Fruit fly (Drosophila melanogaster): Measurements from ENCODE around the gene CG42556.

DNA sequence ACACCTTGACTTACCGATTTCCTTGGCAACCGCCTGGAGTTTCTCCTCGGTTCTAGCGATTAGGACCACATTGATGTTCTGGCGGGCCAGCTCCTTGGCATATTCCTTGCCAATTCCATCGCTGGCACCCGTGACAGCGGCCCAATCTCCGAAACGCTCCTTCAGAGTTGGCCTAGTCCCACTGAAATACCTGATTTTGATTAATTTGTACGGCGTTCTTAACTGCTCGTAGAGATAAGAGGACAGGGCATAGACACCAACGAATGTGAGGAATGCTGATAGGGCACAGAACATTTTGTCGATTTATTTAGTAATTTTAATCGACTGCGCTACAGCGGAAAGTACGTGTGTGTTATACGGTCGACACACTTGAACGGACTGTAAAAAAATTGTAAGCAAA is 28.6 kb upstream of the CG42556 start, which contains the start of gene CG6012:
- TF ChIP-seq CTCF (optimal IDR thresholded peaks at IDR 0.05) = no peak
- no peak for TF ChIP-seq CG8478 (optimal IDR thresholded peaks at IDR 0.05)
